Worm (Caenorhabditis elegans) whole organism, L1 larva: Measurements from ENCODE around the gene F42C5.6.
A peak's percentile ranks its signal among the peaks of the same experiment; 100 is the strongest.

Experiments
- C04F5.9 ChIP-seq: sonication (generic microtip); optimal IDR thresholded peaks from 2 replicates; lab custom pipeline; 2016; ENCODE audit warnings: missing genetic modification characterization, missing compliant biosample characterization
- C16A3.4 ChIP-seq: fragments of 150-350 bp; optimal IDR thresholded peaks from 2 replicates; lab custom pipeline; 2014; ENCODE audit warnings: missing biosample characterization, missing genetic modification characterization
- C34B4.2 ChIP-seq: sonication (generic microtip); optimal IDR thresholded peaks from 2 replicates; lab custom pipeline; 2017; ENCODE audit warnings: mild to moderate bottlenecking, missing genetic modification characterization, missing compliant biosample characterization
- ama-1 ChIP-seq: fragments of 150-350 bp; optimal IDR thresholded peaks from 2 replicates; lab custom pipeline; 2014
- blmp-1 ChIP-seq: fragments of 150-350 bp; optimal IDR thresholded peaks from 2 replicates; lab custom pipeline; 2014; ENCODE audit warnings: missing biosample characterization, missing genetic modification characterization
- ceh-63 ChIP-seq: fragments of 200-800 bp; sonication (Bioruptor generic); optimal IDR thresholded peaks from 2 replicates; lab custom pipeline; 2018; ENCODE audit warnings: mild to moderate bottlenecking, missing genetic modification characterization, missing compliant biosample characterization
- ceh-82 ChIP-seq, 3 experiments: fragments of 150-350 bp in 1 of 3; sonication (generic microtip) in 2 of 3; optimal IDR thresholded peaks; 2 replicates each; lab custom pipeline; 2014 to 2017; ENCODE audit warnings: missing biosample characterization in 3 of 3, missing genetic modification characterization in 3 of 3
- ceh-88 ChIP-seq: fragments of 200-800 bp; sonication (Bioruptor generic); IDR thresholded peaks from 2 replicates; pipeline ENCODE4 v1.3.6; 2022; ENCODE audit warnings: missing genetic modification characterization, missing compliant biosample characterization
- ces-1 ChIP-seq: fragments of 150-350 bp; optimal IDR thresholded peaks from 2 replicates; lab custom pipeline; 2014; ENCODE audit warnings: missing biosample characterization, missing genetic modification reagents, missing genetic modification characterization
- dpl-1 ChIP-seq, 3 experiments: fragments of 150-350 bp in 2 of 3; sonication (generic microtip) in 1 of 3; optimal IDR thresholded peaks; 2 replicates each; lab custom pipeline; 2014 to 2017; ENCODE audit warnings: missing biosample characterization in 3 of 3, missing genetic modification characterization in 3 of 3, missing genetic modification reagents in 3 of 3
- dsc-1 ChIP-seq: sonication (generic microtip); optimal IDR thresholded peaks from 2 replicates; lab custom pipeline; 2016; ENCODE audit warnings: mild to moderate bottlenecking, missing genetic modification characterization, missing compliant biosample characterization
- efl-1 ChIP-seq, 4 experiments: fragments of 150-350 bp; optimal IDR thresholded peaks in 3 of 4; peaks in 1 of 4; 1 replicate in 1 of 4; 2 replicates in 3 of 4; lab custom pipeline; 2014; ENCODE audit warnings: missing biosample characterization in 2 of 4, missing genetic modification characterization in 2 of 4, missing genetic modification reagents in 2 of 4
- efl-3 ChIP-seq: fragments of 200-800 bp; sonication (Bioruptor generic); optimal IDR thresholded peaks from 2 replicates; lab custom pipeline; 2018; ENCODE audit warnings: mild to moderate bottlenecking, missing genetic modification characterization, missing compliant biosample characterization
- egl-27 ChIP-seq, 2 experiments: fragments of 150-350 bp in 1 of 2; sonication (generic microtip); optimal IDR thresholded peaks; 3 replicates each; lab custom pipeline; 2017 to 2018; ENCODE audit warnings: missing biosample characterization in 2 of 2, missing genetic modification characterization in 2 of 2, missing genetic modification reagents in 2 of 2
- ets-5 ChIP-seq: fragments of 200-800 bp; sonication (Bioruptor generic); IDR thresholded peaks from 2 replicates; pipeline ENCODE4 v1.3.6; 2022; ENCODE audit warnings: missing genetic modification characterization, missing compliant biosample characterization
- fkh-8 ChIP-seq: sonication (generic microtip); optimal IDR thresholded peaks from 2 replicates; lab custom pipeline; 2016; ENCODE audit warnings: mild to moderate bottlenecking, missing genetic modification characterization, missing compliant biosample characterization
- fos-1 ChIP-seq: fragments of 150-350 bp; optimal IDR thresholded peaks from 2 replicates; lab custom pipeline; 2014; ENCODE audit warnings: missing biosample characterization, missing genetic modification characterization
- hlh-4 ChIP-seq: sonication (generic microtip); optimal IDR thresholded peaks from 2 replicates; lab custom pipeline; 2016; ENCODE audit warnings: mild to moderate bottlenecking, missing genetic modification characterization, missing compliant biosample characterization
- irx-1 ChIP-seq: sonication (generic microtip); optimal IDR thresholded peaks from 2 replicates; lab custom pipeline; 2016; ENCODE audit warnings: missing genetic modification characterization, missing compliant biosample characterization
- isw-1 ChIP-seq: fragments of 200-800 bp; sonication (Bioruptor generic); IDR thresholded peaks from 2 replicates; pipeline ENCODE4 v1.3.6; 2022; ENCODE audit warnings: missing genetic modification characterization, missing compliant biosample characterization
- lin-15B ChIP-seq: fragments of 150-350 bp; sonication (generic microtip); optimal IDR thresholded peaks from 3 replicates; lab custom pipeline; 2014; ENCODE audit warnings: missing biosample characterization, missing genetic modification characterization
- lsy-2 ChIP-seq, 2 experiments: fragments of 150-350 bp; optimal IDR thresholded peaks; 2 replicates each; lab custom pipeline; 2014; ENCODE audit warnings: missing biosample characterization in 2 of 2, missing genetic modification characterization in 2 of 2
- mab-9 ChIP-seq: fragments of 200-800 bp; sonication (Bioruptor generic); IDR thresholded peaks from 2 replicates; pipeline ENCODE4 v1.3.6; 2022; ENCODE audit warnings: missing genetic modification reagents, missing genetic modification characterization, missing compliant biosample characterization
- mdl-1 ChIP-seq, 2 experiments: fragments of 150-350 bp; optimal IDR thresholded peaks; 2 replicates each; lab custom pipeline; 2014 to 2017; ENCODE audit warnings: missing biosample characterization in 2 of 2, missing genetic modification characterization in 2 of 2, inconsistent platforms in 1 of 2
- mep-1 ChIP-seq: fragments of 150-350 bp; optimal IDR thresholded peaks from 2 replicates; lab custom pipeline; 2014; ENCODE audit warnings: missing biosample characterization, missing genetic modification characterization
- nhr-19 ChIP-seq: fragments of 200-800 bp; sonication (Bioruptor generic); conservative IDR thresholded peaks from 2 replicates; pipeline ENCODE4 v1.3.6; 2022; ENCODE audit warnings: missing genetic modification characterization, missing compliant biosample characterization
- nhr-20 ChIP-seq: sonication (generic microtip); optimal IDR thresholded peaks from 2 replicates; lab custom pipeline; 2016; ENCODE audit warnings: mild to moderate bottlenecking, missing genetic modification characterization, missing compliant biosample characterization
- nhr-28 ChIP-seq: fragments of 150-350 bp; optimal IDR thresholded peaks from 2 replicates; lab custom pipeline; 2014; ENCODE audit warnings: missing biosample characterization, missing genetic modification characterization
- nhr-76 ChIP-seq: sonication (generic microtip); optimal IDR thresholded peaks from 2 replicates; lab custom pipeline; 2017; ENCODE audit warnings: missing biosample characterization, missing genetic modification characterization
- nhr-77 ChIP-seq: fragments of 150-350 bp; optimal IDR thresholded peaks from 2 replicates; lab custom pipeline; 2014; ENCODE audit warnings: missing biosample characterization, missing genetic modification characterization
- nhr-85 ChIP-seq: sonication (generic microtip); peaks from one replicate; lab custom pipeline; 2016; ENCODE audit warnings: missing genetic modification characterization, inconsistent platforms, missing compliant biosample characterization
- nhr-90 ChIP-seq: sonication (generic microtip); optimal IDR thresholded peaks from 2 replicates; lab custom pipeline; 2016; ENCODE audit warnings: mild to moderate bottlenecking, missing genetic modification characterization, missing compliant biosample characterization; ENCODE audit not compliant: poor library complexity
- pag-3 ChIP-seq: sonication (generic microtip); optimal IDR thresholded peaks from 2 replicates; lab custom pipeline; 2017; ENCODE audit warnings: missing genetic modification characterization, mild to moderate bottlenecking, missing compliant biosample characterization, antibody characterized with exemption, borderline replicate concordance; ENCODE audit not compliant: insufficient read depth
- pax-3 ChIP-seq: fragments of 200-800 bp; sonication (Bioruptor generic); optimal IDR thresholded peaks from 2 replicates; lab custom pipeline; 2018; ENCODE audit warnings: mild to moderate bottlenecking, missing genetic modification characterization, moderate library complexity, missing compliant biosample characterization
- skn-1 ChIP-seq: fragments of 150-350 bp; optimal IDR thresholded peaks from 2 replicates; lab custom pipeline; 2014; ENCODE audit warnings: missing biosample characterization, missing genetic modification characterization
- snu-23 ChIP-seq: sonication (generic microtip); optimal IDR thresholded peaks from 2 replicates; lab custom pipeline; 2016; ENCODE audit warnings: missing genetic modification characterization, missing compliant biosample characterization
- sox-4 ChIP-seq: sonication (generic microtip); optimal IDR thresholded peaks from 2 replicates; lab custom pipeline; 2016; ENCODE audit warnings: missing genetic modification characterization, missing compliant biosample characterization
- sptf-1 ChIP-seq: fragments of 150-350 bp; optimal IDR thresholded peaks from 2 replicates; lab custom pipeline; 2014; ENCODE audit warnings: missing biosample characterization, missing genetic modification characterization
- sup-37 ChIP-seq: fragments of 200-800 bp; sonication (Bioruptor generic); optimal IDR thresholded peaks from 2 replicates; lab custom pipeline; 2018; ENCODE audit warnings: mild to moderate bottlenecking, missing genetic modification characterization, missing compliant biosample characterization
- tlp-1 ChIP-seq: fragments of 150-350 bp; optimal IDR thresholded peaks from 2 replicates; lab custom pipeline; 2014; ENCODE audit warnings: missing biosample characterization, missing genetic modification characterization
- unc-130 ChIP-seq: fragments of 150-350 bp; optimal IDR thresholded peaks from 2 replicates; lab custom pipeline; 2017; ENCODE audit warnings: missing biosample characterization, missing genetic modification characterization, inconsistent platforms
- unc-62 ChIP-seq: fragments of 150-350 bp; optimal IDR thresholded peaks from 2 replicates; lab custom pipeline; 2014; ENCODE audit warnings: missing biosample characterization, missing genetic modification reagents, missing genetic modification characterization
- unc-86 ChIP-seq: sonication (generic microtip); optimal IDR thresholded peaks from 2 replicates; lab custom pipeline; 2016; ENCODE audit warnings: missing genetic modification characterization, missing compliant biosample characterization
- vab-15 ChIP-seq: sonication (generic microtip); optimal IDR thresholded peaks from 2 replicates; lab custom pipeline; 2017; ENCODE audit warnings: missing genotype, mild to moderate bottlenecking, missing genetic modification characterization, missing compliant biosample characterization
- xbp-1 ChIP-seq: sonication (generic microtip); optimal IDR thresholded peaks from 2 replicates; lab custom pipeline; 2016; ENCODE audit warnings: missing genetic modification characterization, missing compliant biosample characterization
- zag-1 ChIP-seq: fragments of 150-350 bp; optimal IDR thresholded peaks from 2 replicates; lab custom pipeline; 2014; ENCODE audit warnings: missing biosample characterization, missing genetic modification characterization
- ztf-11 ChIP-seq, 2 experiments: sonication (generic microtip); optimal IDR thresholded peaks; 2 replicates each; lab custom pipeline; 2016 to 2017; ENCODE audit warnings: missing genetic modification characterization in 2 of 2, missing biosample characterization in 1 of 2, missing compliant biosample characterization in 1 of 2

The F42C5.6 gene

ce11 chrIV:7324913-7325312 is 16.0 kb upstream of the F42C5.6 start:
- TF ChIP-seq nhr-90 (no peak), snu-23 (no peak), ceh-63 (GFP tag; lab: Kevin White, UChicago) (no peak), xbp-1 (no peak), zag-1 (tag; lab: Kevin White, UChicago) (no peak), dpl-1 (GFP tag; optimal IDR thresholded peaks at IDR 0.05; lab: Kevin White, UChicago) (no peak), isw-1 (GFP tag; lab: Robert Waterston, UW) (no peak), sptf-1 (tag; lab: Kevin White, UChicago) (no peak), unc-86 (tag; lab: Kevin White, UChicago) (no peak), nhr-77 (no peak), tlp-1 (tag; lab: Kevin White, UChicago) (no peak), efl-1 (optimal IDR thresholded peaks at IDR 0.05; lab: Kevin White, UChicago) (no peak), efl-1 (GFP tag; optimal IDR thresholded peaks at IDR 0.05 in 1 of 2; lab: Kevin White, UChicago) (no peak), ztf-11 (tag; optimal IDR thresholded peaks at IDR 0.05; lab: Kevin White, UChicago) (no peak), mep-1 (tag; lab: Kevin White, UChicago) (no peak), ets-5 (GFP tag; lab: Robert Waterston, UW) (no peak), nhr-28 (tag; lab: Kevin White, UChicago) (no peak)

DNA sequence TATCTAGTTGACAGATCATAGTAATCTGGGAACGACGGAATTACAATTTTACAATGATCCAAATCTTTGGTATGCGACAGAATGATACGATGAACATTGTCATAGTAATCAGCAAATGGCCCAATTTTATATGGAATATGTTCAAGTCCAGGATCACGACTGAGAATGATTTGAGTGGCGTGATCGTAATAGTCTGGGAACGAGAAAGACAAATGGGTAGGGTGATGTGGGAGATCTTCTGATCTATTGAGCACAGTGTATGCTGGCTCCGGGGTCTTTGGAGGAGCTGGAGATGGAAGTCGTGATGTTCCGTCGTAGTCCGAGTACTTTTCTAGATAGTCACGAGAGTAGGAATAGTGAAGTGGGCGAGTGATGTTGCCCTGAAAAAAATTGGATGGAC is 15.0 kb upstream of the F42C5.6 start:
- TF ChIP-seq efl-1 (optimal IDR thresholded peaks at IDR 0.05; lab: Kevin White, UChicago) (no peak), efl-1 (GFP tag; optimal IDR thresholded peaks at IDR 0.05 in 1 of 2; lab: Kevin White, UChicago) (peak in 1 of 2 experiments; percentile 54), pax-3 (no peak), sup-37 (GFP tag; lab: Kevin White, UChicago) (no peak), mdl-1 (tag; optimal IDR thresholded peaks at IDR 0.05; lab: Kevin White, UChicago) (no peak)

ce11 chrIV:7320688-7321087 is 11.8 kb upstream of the F42C5.6 start:
- no peak for TF ChIP-seq snu-23
- TF ChIP-seq fkh-8 (tag; lab: Kevin White, UChicago) = no peak
- no peak for TF ChIP-seq skn-1 (tag; lab: Kevin White, UChicago)
- TF ChIP-seq egl-27 (tag; optimal IDR thresholded peaks at IDR 0.05; lab: Kevin White, UChicago) = no peak
- TF ChIP-seq lin-15B (tag; lab: Kevin White, UChicago) = no peak
- no peak for TF ChIP-seq efl-3 (GFP tag; lab: Kevin White, UChicago)
- no peak for TF ChIP-seq efl-1 (optimal IDR thresholded peaks at IDR 0.05; lab: Kevin White, UChicago)
- TF ChIP-seq efl-1 (GFP tag; optimal IDR thresholded peaks at IDR 0.05 in 1 of 2; lab: Kevin White, UChicago) = peak in 1 of 2 experiments; percentile 22
- TF ChIP-seq lsy-2 (tag; optimal IDR thresholded peaks at IDR 0.05; lab: Kevin White, UChicago) = no peak

- TF ChIP-seq ama-1 (lab: Kevin White, UChicago) (no peak), ets-5 (GFP tag; lab: Robert Waterston, UW) (no peak), pag-3 (tag; lab: Kevin White, UChicago) (peak; percentile 3), dsc-1 (tag; lab: Kevin White, UChicago) (peak; percentile 88), nhr-28 (tag; lab: Kevin White, UChicago) (no peak), sox-4 (peak; percentile 40), vab-15 (tag; lab: Kevin White, UChicago) (no peak), mab-9 (GFP tag; lab: Robert Waterston, UW) (no peak), xbp-1 (peak; percentile 74), unc-62 (GFP tag; lab: Kevin White, UChicago) (no peak), nhr-76 (tag; lab: Kevin White, UChicago) (no peak), sup-37 (GFP tag; lab: Kevin White, UChicago) (peak; percentile 68), C34B4.2 (tag; lab: Kevin White, UChicago) (no peak), ceh-82 (tag; optimal IDR thresholded peaks at IDR 0.05; lab: Kevin White, UChicago) (peak; percentile 48 to 82 (median 62)), nhr-85 (tag; lab: Kevin White, UChicago) (peak; percentile 90), nhr-20 (peak; percentile 86), unc-130 (peak; percentile 69), ceh-88 (GFP tag; lab: Robert Waterston, UW) (peak; percentile 66; the same call in 1 of the 2 replicates), irx-1 (peak; percentile 53), blmp-1 (tag; lab: Kevin White, UChicago) (peak; percentile 82), C04F5.9 (no peak), fos-1 (peak; percentile 15), nhr-19 (peak; percentile 80), C16A3.4 (tag; lab: Kevin White, UChicago) (peak; percentile 44), hlh-4 (tag; lab: Kevin White, UChicago) (no peak), ces-1 (GFP tag; lab: Kevin White, UChicago) (no peak)
Measured at ce11 chrIV:7319931-7320435, 11.1 kb upstream of the F42C5.6 start.
